Fruit fly (Drosophila melanogaster) whole organism, embryonic: ENCODE results near the gene Shmt.

Source experiments
- CG11247 ChIP-seq: fragments of 200-800 bp; sonication (Bioruptor generic); IDR thresholded peaks from 2 replicates; pipeline ENCODE4 v1.3.6; 2022; ENCODE audit warnings: missing biosample characterization, missing genetic modification characterization
- CG14050 ChIP-seq: fragments of 200-800 bp; sonication (Bioruptor generic); IDR thresholded peaks from 3 replicates; pipeline ENCODE4 v1.3.6; 2022; ENCODE audit warnings: missing biosample characterization, missing genetic modification characterization
- CG15269 ChIP-seq: fragments of 200-800 bp; sonication (Bioruptor generic); optimal IDR thresholded peaks from 2 replicates; lab custom pipeline; 2018; ENCODE audit warnings: missing biosample characterization, mild to moderate bottlenecking, missing genetic modification characterization, moderate library complexity
- CG1602 ChIP-seq: fragments of 200-800 bp; sonication (Bioruptor generic); optimal IDR thresholded peaks from 3 replicates; lab custom pipeline; 2016; ENCODE audit warnings: missing biosample characterization, missing genetic modification characterization
- CG1603 ChIP-seq: fragments of 200-800 bp; sonication (Bioruptor generic); optimal IDR thresholded peaks from 2 replicates; lab custom pipeline; 2019; ENCODE audit warnings: missing biosample characterization, mild to moderate bottlenecking, missing genetic modification characterization, moderate library complexity
- CG1647 ChIP-seq: fragments of 200-800 bp; sonication (Bioruptor generic); optimal IDR thresholded peaks from 3 replicates; lab custom pipeline; 2016; ENCODE audit warnings: missing biosample characterization, missing genetic modification characterization
- CG16779 ChIP-seq: fragments of 200-800 bp; sonication (Bioruptor generic); IDR thresholded peaks from 2 replicates; pipeline ENCODE4 v1.3.6; 2022; ENCODE audit warnings: missing biosample characterization, missing genetic modification characterization
- CG16863 ChIP-seq: fragments of 200-800 bp; sonication (Bioruptor generic); optimal IDR thresholded peaks from 3 replicates; lab custom pipeline; 2016; ENCODE audit warnings: missing biosample characterization, missing genetic modification characterization
- CG1792 ChIP-seq: fragments of 200-800 bp; sonication (Bioruptor generic); optimal IDR thresholded peaks from 2 replicates; lab custom pipeline; 2016; ENCODE audit warnings: missing biosample characterization, missing genetic modification characterization
- CG18011 ChIP-seq: fragments of 200-800 bp; sonication (Bioruptor generic); optimal IDR thresholded peaks from 2 replicates; lab custom pipeline; 2017; ENCODE audit warnings: missing biosample characterization, missing genetic modification characterization, mild to moderate bottlenecking, moderate library complexity, missing genotype
- CG18599 ChIP-seq: fragments of 200-800 bp; sonication (Bioruptor generic); optimal IDR thresholded peaks from 3 replicates; lab custom pipeline; 2017; ENCODE audit warnings: missing biosample characterization, missing genetic modification characterization, mild to moderate bottlenecking, moderate library complexity, missing genetic modification reagents
- CG31388 ChIP-seq: fragments of 200-800 bp; sonication (Bioruptor generic); optimal IDR thresholded peaks from 2 replicates; lab custom pipeline; 2016; ENCODE audit warnings: missing biosample characterization, missing genetic modification characterization
- CG32767 ChIP-seq: fragments of 200-800 bp; sonication (Bioruptor generic); IDR thresholded peaks from 2 replicates; pipeline ENCODE4 v1.3.6; 2022; ENCODE audit warnings: missing biosample characterization, missing genetic modification characterization
- CG42726 ChIP-seq: fragments of 200-800 bp; sonication (Bioruptor generic); IDR thresholded peaks from 2 replicates; pipeline ENCODE4 v1.3.6; 2022; ENCODE audit warnings: missing biosample characterization, missing genetic modification characterization; ENCODE audit not compliant: partially characterized antibody
- CG4820 ChIP-seq: fragments of 200-800 bp; sonication (Bioruptor generic); optimal IDR thresholded peaks from 3 replicates; lab custom pipeline; 2016; ENCODE audit warnings: missing biosample characterization, missing genetic modification characterization
- CG4854 ChIP-seq: fragments of 200-800 bp; sonication (Bioruptor generic); optimal IDR thresholded peaks from 2 replicates; lab custom pipeline; 2016; ENCODE audit warnings: missing biosample characterization, missing genetic modification characterization, inconsistent platforms
- CG6765 ChIP-seq: fragments of 200-800 bp; sonication (Bioruptor generic); optimal IDR thresholded peaks from 3 replicates; lab custom pipeline; 2017; ENCODE audit warnings: missing biosample characterization, mild to moderate bottlenecking, missing genetic modification characterization
- CG7928 ChIP-seq: fragments of 200-800 bp; sonication (Bioruptor generic); optimal IDR thresholded peaks from 2 replicates; lab custom pipeline; 2017; ENCODE audit warnings: missing biosample characterization, mild to moderate bottlenecking, missing genetic modification characterization
- CG8290 ChIP-seq, 3 experiments: fragments of 200-800 bp; sonication (Bioruptor generic); optimal IDR thresholded peaks; 2 replicates each; lab custom pipeline; 2016 to 2019; ENCODE audit warnings: missing biosample characterization in 3 of 3, missing genetic modification characterization in 3 of 3, mild to moderate bottlenecking in 2 of 3, moderate library complexity in 1 of 3
- CG9609 ChIP-seq: fragments of 200-800 bp; sonication (Bioruptor generic); optimal IDR thresholded peaks from 3 replicates; lab custom pipeline; 2016; ENCODE audit warnings: missing biosample characterization, missing genetic modification characterization
- Deaf1 ChIP-seq: fragments of 200-800 bp; optimal IDR thresholded peaks from 3 replicates; lab custom pipeline; 2019; ENCODE audit warnings: missing biosample characterization, mild to moderate bottlenecking, missing genetic modification characterization, moderate library complexity
- Ets97D ChIP-seq: fragments of 200-800 bp; sonication (Bioruptor generic); optimal IDR thresholded peaks from 3 replicates; lab custom pipeline; 2016; ENCODE audit warnings: missing biosample characterization, missing genetic modification characterization
- Fer2 ChIP-seq: fragments of 200-800 bp; sonication (Bioruptor generic); optimal IDR thresholded peaks from 2 replicates; lab custom pipeline; 2018; ENCODE audit warnings: missing biosample characterization, mild to moderate bottlenecking, missing genetic modification characterization, moderate library complexity
- Fer3 ChIP-seq: fragments of 200-800 bp; sonication (Bioruptor generic); optimal IDR thresholded peaks from 2 replicates; lab custom pipeline; 2018; ENCODE audit warnings: missing biosample characterization, mild to moderate bottlenecking, missing genetic modification characterization, moderate library complexity
- Gsc ChIP-seq: fragments of 200-800 bp; sonication (Bioruptor generic); IDR thresholded peaks from 2 replicates; pipeline ENCODE4 v1.3.6; 2022; ENCODE audit warnings: missing biosample characterization, missing genetic modification characterization
- Med ChIP-seq: fragments of 200-800 bp; sonication (Bioruptor generic); peaks from one replicate; lab custom pipeline; 2016; ENCODE audit warnings: missing biosample characterization, missing genetic modification characterization, mild to moderate bottlenecking, inconsistent platforms, moderate library complexity
- Pdp1 ChIP-seq, 2 experiments: fragments of 200-800 bp; sonication (Bioruptor generic); optimal IDR thresholded peaks; 3 replicates each; lab custom pipeline; 2016; ENCODE audit warnings: missing biosample characterization in 2 of 2, missing genetic modification characterization in 2 of 2, mild to moderate bottlenecking in 1 of 2, moderate library complexity in 1 of 2
- Ssrp ChIP-seq: fragments of 200-800 bp; sonication (Bioruptor generic); optimal IDR thresholded peaks from 2 replicates; lab custom pipeline; 2018; ENCODE audit warnings: missing biosample characterization, mild to moderate bottlenecking, missing genetic modification characterization, moderate library complexity
- abd-A ChIP-seq: fragments of 200-800 bp; sonication (Bioruptor generic); optimal IDR thresholded peaks from 3 replicates; lab custom pipeline; 2019; ENCODE audit warnings: missing biosample characterization, mild to moderate bottlenecking, missing genetic modification characterization, moderate library complexity
- ash1 ChIP-seq: fragments of 200-800 bp; sonication (Bioruptor generic); optimal IDR thresholded peaks from 2 replicates; lab custom pipeline; 2018; ENCODE audit warnings: missing biosample characterization, mild to moderate bottlenecking, missing genetic modification characterization
- disco-r ChIP-seq: fragments of 200-800 bp; sonication (Bioruptor generic); optimal IDR thresholded peaks from 2 replicates; lab custom pipeline; 2016; ENCODE audit warnings: missing biosample characterization, missing genetic modification characterization
- dmrt99B ChIP-seq: fragments of 200-800 bp; sonication (Bioruptor generic); optimal IDR thresholded peaks from 2 replicates; lab custom pipeline; 2018; ENCODE audit warnings: missing biosample characterization, mild to moderate bottlenecking, missing genetic modification characterization, moderate library complexity
- eve ChIP-seq, 2 experiments: fragments of >200 bp; optimal IDR thresholded peaks; 2 replicates each; lab custom pipeline; 2017; ENCODE audit warnings: missing biosample characterization in 2 of 2, missing genetic modification characterization in 2 of 2
- fd102C ChIP-seq: fragments of 200-800 bp; sonication (Bioruptor generic); optimal IDR thresholded peaks from 2 replicates; lab custom pipeline; 2018; ENCODE audit warnings: missing biosample characterization, mild to moderate bottlenecking, missing genetic modification characterization, moderate library complexity
- fru ChIP-seq: fragments of >200 bp; optimal IDR thresholded peaks from 2 replicates; lab custom pipeline; 2017
- gce ChIP-seq: fragments of 200-800 bp; sonication (Bioruptor generic); IDR thresholded peaks from 3 replicates; pipeline ENCODE4 v1.3.6; 2022; ENCODE audit warnings: missing biosample characterization, missing genetic modification characterization
- grau ChIP-seq: fragments of 200-800 bp; optimal IDR thresholded peaks from 3 replicates; lab custom pipeline; 2019; ENCODE audit warnings: missing biosample characterization, mild to moderate bottlenecking, missing genetic modification characterization, moderate library complexity
- gro ChIP-seq: fragments of 200-800 bp; sonication (Bioruptor generic); optimal IDR thresholded peaks from 2 replicates; lab custom pipeline; 2016; ENCODE audit warnings: missing biosample characterization, missing genetic modification characterization
- hkb ChIP-seq, 2 experiments: fragments of 200-800 bp in 1 of 2; fragments of >200 bp in 1 of 2; sonication (Bioruptor generic) in 1 of 2; IDR thresholded peaks in 1 of 2; optimal IDR thresholded peaks in 1 of 2; 2 replicates each; pipeline versions ENCODE4 v1.3.6 to Lab custom; 2017 to 2022; ENCODE audit warnings: missing biosample characterization in 1 of 2, missing genetic modification characterization in 1 of 2
- hth ChIP-seq: fragments of >200 bp; optimal IDR thresholded peaks from 2 replicates; lab custom pipeline; 2017; ENCODE audit warnings: inconsistent platforms
- lov ChIP-seq, 2 experiments: fragments of 200-800 bp in 1 of 2; fragments of >200 bp in 1 of 2; sonication (Bioruptor generic) in 1 of 2; IDR thresholded peaks in 1 of 2; optimal IDR thresholded peaks in 1 of 2; 2 replicates in 1 of 2; 3 replicates in 1 of 2; pipeline versions ENCODE4 v1.3.6 to Lab custom; 2017 to 2022; ENCODE audit warnings: missing biosample characterization in 1 of 2, missing genetic modification characterization in 1 of 2
- odd ChIP-seq: fragments of 200-800 bp; sonication (Bioruptor generic); optimal IDR thresholded peaks from 2 replicates; lab custom pipeline; 2017; ENCODE audit warnings: missing biosample characterization, mild to moderate bottlenecking, missing genetic modification characterization
- onecut ChIP-seq: fragments of 200-800 bp; sonication (Bioruptor generic); IDR thresholded peaks from 2 replicates; pipeline ENCODE4 v1.3.6; 2022; ENCODE audit warnings: missing biosample characterization, missing genetic modification characterization
- slp2 ChIP-seq: fragments of 200-800 bp; sonication (Bioruptor generic); optimal IDR thresholded peaks from 2 replicates; lab custom pipeline; 2016; ENCODE audit warnings: missing biosample characterization, missing genetic modification characterization
- sna ChIP-seq: fragments of 200-800 bp; sonication (Bioruptor generic); IDR thresholded peaks from 2 replicates; pipeline ENCODE4 v1.3.6; 2022; ENCODE audit warnings: missing biosample characterization, missing genetic modification characterization; ENCODE audit not compliant: partially characterized antibody
- sr ChIP-seq: fragments of 200-800 bp; sonication (Bioruptor generic); IDR thresholded peaks from 3 replicates; pipeline ENCODE4 v1.3.6; 2022; ENCODE audit warnings: missing biosample characterization, missing genetic modification characterization
- trem ChIP-seq: fragments of 200-800 bp; optimal IDR thresholded peaks from 3 replicates; lab custom pipeline; 2019; ENCODE audit warnings: missing biosample characterization, mild to moderate bottlenecking, missing genetic modification characterization, moderate library complexity
- twi ChIP-seq: fragments of 200-800 bp; optimal IDR thresholded peaks from 2 replicates; lab custom pipeline; 2019; ENCODE audit warnings: missing biosample characterization, mild to moderate bottlenecking, missing genetic modification characterization, moderate library complexity
- usp ChIP-seq: fragments of >200 bp; optimal IDR thresholded peaks from 2 replicates; lab custom pipeline; 2017; ENCODE audit warnings: missing biosample characterization, missing genetic modification characterization
- yki ChIP-seq: fragments of >200 bp; optimal IDR thresholded peaks from 3 replicates; lab custom pipeline; 2018
- zfh1 ChIP-seq: fragments of 200-800 bp; sonication (Bioruptor generic); IDR thresholded peaks from 3 replicates; pipeline ENCODE4 v1.3.6; 2022; ENCODE audit warnings: missing biosample characterization, missing genetic modification characterization

Gene Shmt

dm6 chrX:5866095-5866494 lies 50.5 kb downstream of the Shmt start (continued):
- TF ChIP-seq CG32767 (no peak), fd102C (GFP tag; lab: Kevin White, UChicago) (no peak), CG16779 (GFP tag; lab: Robert Waterston, UW) (no peak), Gsc (GFP tag; lab: Robert Waterston, UW) (no peak), sna (GFP tag; lab: Robert Waterston, UW) (no peak), CG31388 (no peak), CG7928 (GFP tag; lab: Kevin White, UChicago) (no peak), gce (GFP tag; lab: Robert Waterston, UW) (no peak), CG1602 (GFP tag; lab: Kevin White, UChicago) (no peak), odd (GFP tag; lab: Kevin White, UChicago) (no peak), dmrt99B (tag; lab: Kevin White, UChicago) (peak; percentile 39), CG8290 (GFP tag; optimal IDR thresholded peaks at IDR 0.05; lab: Kevin White, UChicago) (no peak), CG8290 (tag; optimal IDR thresholded peaks at IDR 0.05; lab: Kevin White, UChicago) (peak in 1 of 2 experiments; percentile 73), zfh1 (peak; percentile 23; the same call in 1 of the 3 replicates), lov (optimal IDR thresholded peaks at IDR 0.05; lab: Kevin White, UChicago) (no peak), lov (GFP tag; IDR thresholded peaks at IDR 0.05; lab: Robert Waterston, UW) (no peak), fru (lab: Kevin White, UChicago) (no peak), yki (lab: Kevin White, UChicago) (no peak), CG15269 (tag; lab: Kevin White, UChicago) (peak; percentile 19), disco-r (no peak), gro (GFP tag; lab: Kevin White, UChicago) (no peak), CG11247 (no peak), CG42726 (no peak), CG1647 (GFP tag; lab: Kevin White, UChicago) (no peak), Med (GFP tag; lab: Kevin White, UChicago) (peak; percentile 73), CG4820 (GFP tag; lab: Kevin White, UChicago) (no peak), CG1603 (tag; lab: Kevin White, UChicago) (peak; percentile 29), twi (tag; lab: Kevin White, UChicago) (no peak), Ssrp (no peak), CG18599 (GFP tag; lab: Kevin White, UChicago) (peak; percentile 62), ash1 (GFP tag; lab: Kevin White, UChicago) (no peak), usp (GFP tag; lab: Kevin White, UChicago) (no peak), Deaf1 (tag; lab: Kevin White, UChicago) (no peak), Ets97D (GFP tag; lab: Kevin White, UChicago) (no peak), grau (tag; lab: Kevin White, UChicago) (peak; percentile 66), hkb (optimal IDR thresholded peaks at IDR 0.05; lab: Kevin White, UChicago) (no peak), hkb (GFP tag; IDR thresholded peaks at IDR 0.05; lab: Robert Waterston, UW) (no peak), Fer3 (tag; lab: Kevin White, UChicago) (no peak), CG16863 (GFP tag; lab: Kevin White, UChicago) (no peak), slp2 (GFP tag; lab: Kevin White, UChicago) (no peak), CG9609 (GFP tag; lab: Kevin White, UChicago) (no peak), CG1792 (GFP tag; lab: Kevin White, UChicago) (no peak), Fer2 (tag; lab: Kevin White, UChicago) (no peak), onecut (GFP tag; lab: Robert Waterston, UW) (no peak), hth (lab: Kevin White, UChicago) (no peak), CG18011 (GFP tag; lab: Kevin White, UChicago) (no peak), sr (GFP tag; lab: Robert Waterston, UW) (no peak), CG6765 (GFP tag; lab: Kevin White, UChicago) (no peak), CG14050 (no peak), abd-A (tag; lab: Kevin White, UChicago) (no peak), CG4854 (GFP tag; lab: Kevin White, UChicago) (no peak), trem (no peak), Pdp1 (GFP tag; optimal IDR thresholded peaks at IDR 0.05; lab: Kevin White, UChicago) (no peak), eve (GFP tag; optimal IDR thresholded peaks at IDR 0.05; lab: Kevin White, UChicago) (peak in 1 of 2 experiments; percentile 36)
